Fruit fly (Drosophila melanogaster): ENCODE measurements around the gene tj.

Gene tj

DNA sequence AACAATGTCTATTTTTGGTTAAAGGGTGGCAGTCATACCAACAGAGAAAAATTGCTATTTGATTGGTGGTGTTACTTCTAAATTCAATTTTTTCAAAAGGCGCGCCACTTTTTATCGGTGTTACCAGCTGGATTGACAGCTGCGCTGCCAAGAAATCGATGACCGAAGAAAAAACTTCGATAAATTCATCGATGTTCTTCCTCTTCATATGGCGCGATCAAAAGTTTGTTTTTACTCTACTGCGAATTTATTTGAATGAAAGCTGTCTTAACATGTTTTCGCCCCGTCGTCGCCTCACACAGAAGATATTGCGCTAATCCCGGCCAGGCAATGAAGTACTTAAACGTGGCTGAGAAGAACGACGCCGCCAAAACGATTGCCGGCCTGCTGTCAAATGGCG, 33.9 kb downstream of the tj start, which contains the start of gene Top3alpha:
Gene Top3alpha (plus strand): TSS at position 186 of the 400 bp plus-strand sequence.
- TF ChIP-seq CG10348 (GFP tag; IDR thresholded peaks at IDR 0.05) = no peak
- TF ChIP-seq rn (GFP tag; IDR thresholded peaks at IDR 0.05) = no peak
- TF ChIP-seq Snoo (tag; optimal IDR thresholded peaks at IDR 0.05) = no peak
- TF ChIP-seq CG32121 (GFP tag; IDR thresholded peaks at IDR 0.05) = no peak
- no peak for TF ChIP-seq Pif1B (GFP tag; optimal IDR thresholded peaks at IDR 0.05)
- TF ChIP-seq EcR (GFP tag; optimal IDR thresholded peaks at IDR 0.05) = no peak
- no peak for TF ChIP-seq CG12605 (GFP tag; IDR thresholded peaks at IDR 0.05)
- no peak for TF ChIP-seq CG14655 (GFP tag; optimal IDR thresholded peaks at IDR 0.05)
- no peak for TF ChIP-seq CG34367 (tag; optimal IDR thresholded peaks at IDR 0.05)

DNA sequence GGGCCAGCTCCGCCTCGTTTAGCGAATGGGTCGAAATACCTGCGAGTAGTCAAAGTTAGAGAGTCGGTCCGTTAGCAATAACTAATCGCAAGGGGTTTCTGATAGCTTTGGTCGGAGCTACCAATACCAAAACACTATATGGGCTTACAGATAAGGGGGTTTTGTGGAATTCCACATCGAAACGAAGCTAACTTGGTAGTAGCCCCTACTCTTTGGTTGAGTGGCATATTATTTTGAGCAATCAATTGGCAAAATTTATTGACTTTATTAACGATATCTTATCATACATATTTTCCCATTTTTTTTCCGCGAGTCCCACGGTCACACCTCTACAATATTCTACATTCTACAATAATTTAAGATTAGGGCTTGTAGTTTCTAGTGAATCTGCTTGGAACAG, 42.3 kb downstream of the tj start:
- no peak for TF ChIP-seq CG14655 (GFP tag; optimal IDR thresholded peaks at IDR 0.05)
- no peak for TF ChIP-seq CG10348 (GFP tag; IDR thresholded peaks at IDR 0.05)
- no peak for TF ChIP-seq CG4496 (GFP tag; IDR thresholded peaks at IDR 0.05)
- no peak for TF ChIP-seq CG8301 (tag; optimal IDR thresholded peaks at IDR 0.05)
- no peak for TF ChIP-seq Pif1A (GFP tag; optimal IDR thresholded peaks at IDR 0.05)
- no peak for TF ChIP-seq fd96Ca (GFP tag; IDR thresholded peaks at IDR 0.05)

- TF ChIP-seq CG8301 (tag; optimal IDR thresholded peaks at IDR 0.05) (no peak), CG17806 (tag; optimal IDR thresholded peaks at IDR 0.05) (no peak), Ets98B (GFP tag; IDR thresholded peaks at IDR 0.05) (no peak), CG4496 (GFP tag; IDR thresholded peaks at IDR 0.05) (0 out of 3 replicates have a peak, but pooled peaks have one; percentile 14), rn (GFP tag; IDR thresholded peaks at IDR 0.05) (no peak), D1 (tag; optimal IDR thresholded peaks at IDR 0.05) (no peak), CG9948 (tag; optimal IDR thresholded peaks at IDR 0.05) (no peak)
Observed at dm6 chr2L:19508361-19508918, 44.4 kb downstream of the tj start, which contains the start of gene cyst. Gene cyst, minus strand, starts transcription at chr2L:19508764.

DNA sequence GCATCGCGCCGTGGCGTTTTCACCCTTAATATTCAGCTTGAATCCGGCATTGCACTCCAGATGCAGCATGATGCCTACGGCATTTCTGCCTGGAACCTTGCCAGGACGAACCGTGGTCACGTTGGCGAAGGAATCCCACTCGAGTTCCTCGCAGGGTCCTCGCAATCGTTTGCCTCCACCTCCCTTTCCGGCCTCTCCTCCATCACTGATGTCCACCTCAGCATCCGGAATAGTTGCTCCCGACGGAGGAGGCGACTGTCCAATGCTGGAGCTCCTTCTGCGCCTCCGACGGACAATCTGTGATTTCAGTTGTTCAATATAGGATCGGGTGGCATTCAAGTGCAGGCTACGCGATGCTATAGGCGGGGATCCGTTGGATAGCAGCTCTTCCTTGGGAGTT, 48.1 kb downstream of the tj start:
- no peak for TF ChIP-seq CG4496 (GFP tag; IDR thresholded peaks at IDR 0.05)
- no peak for TF ChIP-seq gl (tag; optimal IDR thresholded peaks at IDR 0.05)
- TF ChIP-seq CG32121 (GFP tag; IDR thresholded peaks at IDR 0.05) = no peak
- TF ChIP-seq fd96Ca (GFP tag; IDR thresholded peaks at IDR 0.05) = no peak
- no peak for TF ChIP-seq CG9948 (tag; optimal IDR thresholded peaks at IDR 0.05)
- TF ChIP-seq Pif1B (GFP tag; optimal IDR thresholded peaks at IDR 0.05) = no peak

dm6 chr2L:19516062-19516461, 52.0 kb downstream of the tj start:
- no peak for TF ChIP-seq CG14655 (GFP tag; optimal IDR thresholded peaks at IDR 0.05)
- TF ChIP-seq fd96Ca (GFP tag; IDR thresholded peaks at IDR 0.05) = no peak
- no peak for TF ChIP-seq Pif1A (GFP tag; optimal IDR thresholded peaks at IDR 0.05)
- no peak for TF ChIP-seq Ets98B (GFP tag; IDR thresholded peaks at IDR 0.05)
- no peak for TF ChIP-seq CG32121 (GFP tag; IDR thresholded peaks at IDR 0.05)
- no peak for TF ChIP-seq D1 (tag; optimal IDR thresholded peaks at IDR 0.05)
- TF ChIP-seq CG34367 (tag; optimal IDR thresholded peaks at IDR 0.05) = no peak
- no peak for TF ChIP-seq CG8301 (tag; optimal IDR thresholded peaks at IDR 0.05)
- no peak for TF ChIP-seq Snoo (tag; optimal IDR thresholded peaks at IDR 0.05)
- TF ChIP-seq CG15710 (tag; optimal IDR thresholded peaks at IDR 0.05) = no peak
